Fruit fly (Drosophila melanogaster) whole organism, embryonic: ENCODE measurements around the gene CG9426.

Experiments used
- Asciz ChIP-seq: fragments of 200-800 bp; sonication (Bioruptor generic); optimal IDR thresholded peaks from 2 replicates; lab custom pipeline; 2017; ENCODE audit warnings: missing biosample characterization, mild to moderate bottlenecking, missing genetic modification characterization, missing genetic modification reagents
- CG10462 ChIP-seq: fragments of 200-800 bp; sonication (Bioruptor generic); optimal IDR thresholded peaks from 2 replicates; lab custom pipeline; 2016; ENCODE audit warnings: missing biosample characterization, missing genetic modification characterization
- CG12104 ChIP-seq: fragments of 200-800 bp; sonication (Bioruptor generic); optimal IDR thresholded peaks from 3 replicates; lab custom pipeline; 2016; ENCODE audit warnings: missing biosample characterization, missing genetic modification characterization
- CG14710 ChIP-seq: fragments of 200-800 bp; sonication (Bioruptor generic); optimal IDR thresholded peaks from 3 replicates; lab custom pipeline; 2019; ENCODE audit warnings: missing biosample characterization, mild to moderate bottlenecking, missing genetic modification characterization, moderate library complexity
- CG1529 ChIP-seq: fragments of 200-800 bp; sonication (Bioruptor generic); optimal IDR thresholded peaks from 3 replicates; lab custom pipeline; 2018; ENCODE audit warnings: missing biosample characterization, missing genetic modification characterization
- CG15601 ChIP-seq: fragments of 200-800 bp; sonication (Bioruptor generic); optimal IDR thresholded peaks from 3 replicates; lab custom pipeline; 2019; ENCODE audit warnings: missing biosample characterization, mild to moderate bottlenecking, missing genetic modification characterization, moderate library complexity
- CG16863 ChIP-seq: fragments of 200-800 bp; sonication (Bioruptor generic); optimal IDR thresholded peaks from 3 replicates; lab custom pipeline; 2016; ENCODE audit warnings: missing biosample characterization, missing genetic modification characterization
- CG17186 ChIP-seq: fragments of 200-800 bp; sonication (Bioruptor generic); optimal IDR thresholded peaks from 3 replicates; lab custom pipeline; 2017; ENCODE audit warnings: missing biosample characterization, missing genetic modification reagents, missing genetic modification characterization
- CG17829 ChIP-seq: fragments of 200-800 bp; optimal IDR thresholded peaks from 2 replicates; lab custom pipeline; 2019; ENCODE audit warnings: missing biosample characterization, mild to moderate bottlenecking, missing genetic modification characterization, moderate library complexity
- CG1792 ChIP-seq: fragments of 200-800 bp; sonication (Bioruptor generic); optimal IDR thresholded peaks from 2 replicates; lab custom pipeline; 2016; ENCODE audit warnings: missing biosample characterization, missing genetic modification characterization
- CG31224 ChIP-seq: fragments of 200-800 bp; sonication (Bioruptor generic); IDR thresholded peaks from 2 replicates; pipeline ENCODE4 v1.3.6; 2022; ENCODE audit warnings: missing biosample characterization, missing genetic modification characterization
- CG4360 ChIP-seq: fragments of 200-800 bp; sonication (Bioruptor generic); IDR thresholded peaks from 2 replicates; pipeline ENCODE4 v1.3.6; 2022; ENCODE audit warnings: missing biosample characterization, missing genetic modification characterization
- CG4404 ChIP-seq: fragments of 200-800 bp; sonication (Bioruptor generic); IDR thresholded peaks from 2 replicates; pipeline ENCODE4 v1.3.6; 2022; ENCODE audit warnings: missing biosample characterization, missing genetic modification characterization
- CG6765 ChIP-seq: fragments of 200-800 bp; sonication (Bioruptor generic); optimal IDR thresholded peaks from 3 replicates; lab custom pipeline; 2017; ENCODE audit warnings: missing biosample characterization, mild to moderate bottlenecking, missing genetic modification characterization
- CG8089 ChIP-seq: fragments of 200-800 bp; sonication (Bioruptor generic); optimal IDR thresholded peaks from 3 replicates; lab custom pipeline; 2016; ENCODE audit warnings: missing biosample characterization, missing genetic modification characterization
- CG8359 ChIP-seq: fragments of 200-800 bp; sonication (Bioruptor generic); optimal IDR thresholded peaks from 2 replicates; lab custom pipeline; 2017; ENCODE audit warnings: missing biosample characterization, mild to moderate bottlenecking, missing genetic modification characterization, borderline replicate concordance
- CoRest ChIP-seq: fragments of 200-800 bp; sonication (Bioruptor generic); optimal IDR thresholded peaks from 3 replicates; lab custom pipeline; 2018; ENCODE audit warnings: missing biosample characterization, mild to moderate bottlenecking, missing genetic modification characterization, moderate library complexity
- Fer2 ChIP-seq: fragments of 200-800 bp; sonication (Bioruptor generic); optimal IDR thresholded peaks from 2 replicates; lab custom pipeline; 2018; ENCODE audit warnings: missing biosample characterization, mild to moderate bottlenecking, missing genetic modification characterization, moderate library complexity
- Gug ChIP-seq: fragments of 200-800 bp; sonication (Bioruptor generic); IDR thresholded peaks from 4 replicates; pipeline ENCODE4 v1.3.6; 2022; ENCODE audit warnings: missing biosample characterization, missing genetic modification characterization
- HHEX ChIP-seq: fragments of 200-800 bp; sonication (Bioruptor generic); optimal IDR thresholded peaks from 3 replicates; lab custom pipeline; 2017; ENCODE audit warnings: missing biosample characterization, mild to moderate bottlenecking, missing genetic modification characterization, missing genetic modification reagents
- Hmx ChIP-seq: fragments of 200-800 bp; sonication (Bioruptor generic); optimal IDR thresholded peaks from 2 replicates; lab custom pipeline; 2016; ENCODE audit warnings: missing biosample characterization, missing genetic modification characterization
- Lhr ChIP-seq: fragments of 200-800 bp; sonication (Bioruptor generic); optimal IDR thresholded peaks from 3 replicates; lab custom pipeline; 2017; ENCODE audit warnings: mild to moderate bottlenecking, missing biosample characterization, missing genetic modification reagents, missing genetic modification characterization
- Med ChIP-seq: fragments of 200-800 bp; sonication (Bioruptor generic); peaks from one replicate; lab custom pipeline; 2016; ENCODE audit warnings: missing biosample characterization, missing genetic modification characterization, mild to moderate bottlenecking, inconsistent platforms, moderate library complexity
- Mrtf ChIP-seq: fragments of 200-800 bp; sonication (Bioruptor generic); IDR thresholded peaks from 3 replicates; pipeline ENCODE4 v1.3.6; 2022; ENCODE audit warnings: missing biosample characterization, missing genetic modification characterization
- NC2β ChIP-seq: fragments of 200-800 bp; sonication (Bioruptor generic); optimal IDR thresholded peaks from 2 replicates; lab custom pipeline; 2016; ENCODE audit warnings: missing biosample characterization, missing genetic modification characterization
- Opbp ChIP-seq: fragments of 200-800 bp; sonication (Bioruptor generic); IDR thresholded peaks from 3 replicates; pipeline ENCODE4 v1.3.6; 2022; ENCODE audit warnings: missing biosample characterization, missing genetic modification characterization; ENCODE audit not compliant: partially characterized antibody
- Ptx1 ChIP-seq: fragments of 200-800 bp; sonication (Bioruptor generic); IDR thresholded peaks from 2 replicates; pipeline ENCODE4 v1.3.6; 2022; ENCODE audit warnings: missing biosample characterization, missing genetic modification characterization
- Rfx ChIP-seq: fragments of 200-800 bp; sonication (Bioruptor generic); IDR thresholded peaks from 2 replicates; pipeline ENCODE4 v1.3.6; 2022; ENCODE audit warnings: missing biosample characterization, missing genetic modification characterization
- Sin3A ChIP-seq: fragments of >200 bp; optimal IDR thresholded peaks from 2 replicates; lab custom pipeline; 2018
- Ssrp ChIP-seq: fragments of 200-800 bp; sonication (Bioruptor generic); optimal IDR thresholded peaks from 2 replicates; lab custom pipeline; 2018; ENCODE audit warnings: missing biosample characterization, mild to moderate bottlenecking, missing genetic modification characterization, moderate library complexity
- abd-A ChIP-seq: fragments of 200-800 bp; sonication (Bioruptor generic); optimal IDR thresholded peaks from 3 replicates; lab custom pipeline; 2019; ENCODE audit warnings: missing biosample characterization, mild to moderate bottlenecking, missing genetic modification characterization, moderate library complexity
- bcd ChIP-seq: fragments of 200-800 bp; sonication (Bioruptor generic); optimal IDR thresholded peaks from 2 replicates; lab custom pipeline; 2017; ENCODE audit warnings: missing biosample characterization, mild to moderate bottlenecking, missing genetic modification characterization
- cad ChIP-seq: fragments of >200 bp; optimal IDR thresholded peaks from 2 replicates; lab custom pipeline; 2017; ENCODE audit warnings: missing biosample characterization, missing genetic modification characterization
- cato ChIP-seq: fragments of 200-800 bp; sonication (Bioruptor generic); optimal IDR thresholded peaks from 2 replicates; lab custom pipeline; 2016; ENCODE audit warnings: missing biosample characterization, missing genetic modification characterization, borderline replicate concordance
- caup ChIP-seq: fragments of 200-800 bp; sonication (Bioruptor generic); optimal IDR thresholded peaks from 3 replicates; lab custom pipeline; 2017; ENCODE audit warnings: missing biosample characterization, mild to moderate bottlenecking, missing genetic modification characterization, moderate library complexity; ENCODE audit not compliant: severe bottlenecking
- cwo ChIP-seq: fragments of 200-800 bp; sonication (Bioruptor generic); optimal IDR thresholded peaks from 3 replicates; lab custom pipeline; 2017; ENCODE audit warnings: missing biosample characterization, missing genetic modification characterization, mild to moderate bottlenecking, moderate library complexity, missing genetic modification reagents
- fu2 ChIP-seq: fragments of 200-800 bp; sonication (Bioruptor generic); optimal IDR thresholded peaks from 2 replicates; lab custom pipeline; 2016; ENCODE audit warnings: missing biosample characterization, missing genetic modification characterization
- gro ChIP-seq: fragments of 200-800 bp; sonication (Bioruptor generic); optimal IDR thresholded peaks from 2 replicates; lab custom pipeline; 2016; ENCODE audit warnings: missing biosample characterization, missing genetic modification characterization
- ham ChIP-seq: fragments of 200-800 bp; sonication (Bioruptor generic); IDR thresholded peaks from 2 replicates; pipeline ENCODE4 v1.3.6; 2022; ENCODE audit warnings: missing biosample characterization, missing genetic modification characterization
- org-1 ChIP-seq: fragments of 200-800 bp; sonication (Bioruptor generic); optimal IDR thresholded peaks from 2 replicates; lab custom pipeline; 2017; ENCODE audit warnings: missing biosample characterization, missing genetic modification characterization
- pan ChIP-seq, 4 experiments: fragments of >200 bp in 3 of 4; fragments of 200-800 bp in 1 of 4; sonication (Bioruptor generic) in 1 of 4; optimal IDR thresholded peaks in 3 of 4; IDR thresholded peaks in 1 of 4; 2 replicates each; pipeline versions ENCODE4 v1.3.6 to Lab custom; 2017 to 2022; ENCODE audit warnings: missing biosample characterization in 2 of 4, missing genetic modification characterization in 2 of 4, mixed read lengths in 1 of 4
- pb ChIP-seq: fragments of 200-800 bp; sonication (Bioruptor generic); optimal IDR thresholded peaks from 3 replicates; lab custom pipeline; 2016; ENCODE audit warnings: missing biosample characterization, missing genetic modification characterization
- sc ChIP-seq, 3 experiments: fragments of >200 bp in 2 of 3; fragments of 200-800 bp in 1 of 3; sonication (Bioruptor generic) in 1 of 3; optimal IDR thresholded peaks; 2 replicates in 2 of 3; 3 replicates in 1 of 3; lab custom pipeline; 2017; ENCODE audit warnings: mild to moderate bottlenecking in 1 of 3, missing biosample characterization in 1 of 3, missing genetic modification characterization in 1 of 3, missing genetic modification reagents in 1 of 3
- sens-2 ChIP-seq: fragments of 200-800 bp; sonication (Bioruptor generic); IDR thresholded peaks from 2 replicates; pipeline ENCODE4 v1.3.6; 2022; ENCODE audit warnings: missing biosample characterization, missing genetic modification characterization
- seq ChIP-seq: fragments of 200-800 bp; sonication (Bioruptor generic); IDR thresholded peaks from 2 replicates; pipeline ENCODE4 v1.3.6; 2022; ENCODE audit warnings: missing biosample characterization, missing genetic modification characterization
- sug ChIP-seq: fragments of 200-800 bp; optimal IDR thresholded peaks from 2 replicates; lab custom pipeline; 2019; ENCODE audit warnings: missing biosample characterization, mild to moderate bottlenecking, missing genetic modification characterization, moderate library complexity
- tx ChIP-seq: fragments of 200-800 bp; sonication (Bioruptor generic); optimal IDR thresholded peaks from 2 replicates; lab custom pipeline; 2016; ENCODE audit warnings: missing biosample characterization, missing genetic modification characterization
- vnd ChIP-seq: fragments of 200-800 bp; sonication (Bioruptor generic); IDR thresholded peaks from 3 replicates; pipeline ENCODE4 v1.3.6; 2022; ENCODE audit warnings: missing biosample characterization, missing genetic modification characterization; ENCODE audit not compliant: partially characterized antibody

Gene CG9426

dm6 chr2L:13203437-13204137 lies 16.1 kb downstream of the CG9426 start, which contains the start of gene Pect (continued):
- TF ChIP-seq CG8359 (GFP tag; lab: Kevin White, UChicago) = no peak
- TF ChIP-seq abd-A (tag; lab: Kevin White, UChicago) = no peak
- TF ChIP-seq Ssrp (tag; lab: Kevin White, UChicago) = peak; percentile 46
- peak; percentile 60 for TF ChIP-seq Lhr
- TF ChIP-seq seq (GFP tag; lab: Robert Waterston, UW) = peak; percentile 44; the same call in 1 of the 2 replicates
- TF ChIP-seq CG6765 = peak; percentile 9
- TF ChIP-seq ham (GFP tag; lab: Robert Waterston, UW) = peak; percentile 34; the same call in 1 of the 2 replicates
- TF ChIP-seq CoRest (tag; lab: Kevin White, UChicago) = peak; percentile 58
- no peak for TF ChIP-seq fu2
- TF ChIP-seq CG4360 (GFP tag; lab: Robert Waterston, UW) = no peak
- TF ChIP-seq sens-2 (GFP tag; lab: Robert Waterston, UW) = no peak
- peak; percentile 79 for TF ChIP-seq Med (GFP tag; lab: Kevin White, UChicago)
- TF ChIP-seq NC2β (GFP tag; lab: Kevin White, UChicago) = peak; percentile 4
- no peak for TF ChIP-seq Asciz (GFP tag; lab: Kevin White, UChicago)
- TF ChIP-seq CG17186 (GFP tag; lab: Kevin White, UChicago) = peak; percentile 11
- TF ChIP-seq CG16863 (GFP tag; lab: Kevin White, UChicago) = no peak
- TF ChIP-seq org-1 (GFP tag; lab: Kevin White, UChicago) = no peak
- no peak for TF ChIP-seq CG10462
- peak; percentile 60 for TF ChIP-seq Ptx1 (GFP tag; lab: Robert Waterston, UW)
- TF ChIP-seq CG14710 = peak; percentile 69
- TF ChIP-seq Hmx (GFP tag; lab: Kevin White, UChicago) = no peak
- TF ChIP-seq cwo = peak; percentile 57
- TF ChIP-seq sc (optimal IDR thresholded peaks at IDR 0.05; lab: Kevin White, UChicago) = no peak
- no peak for TF ChIP-seq sc (GFP tag; optimal IDR thresholded peaks at IDR 0.05; lab: Kevin White, UChicago)
- no peak for TF ChIP-seq cato
- TF ChIP-seq tx (GFP tag; lab: Kevin White, UChicago) = no peak
- no peak for TF ChIP-seq CG1529 (GFP tag; lab: Kevin White, UChicago)
- TF ChIP-seq CG4404 (GFP tag; lab: Robert Waterston, UW) = no peak
- peak; percentile 29 for TF ChIP-seq sug (tag; lab: Kevin White, UChicago)
- TF ChIP-seq HHEX (GFP tag; lab: Kevin White, UChicago) = no peak
- TF ChIP-seq CG8089 (GFP tag; lab: Kevin White, UChicago) = no peak
- no peak for TF ChIP-seq CG15601 (tag; lab: Kevin White, UChicago)
- no peak for TF ChIP-seq CG31224 (GFP tag; lab: Robert Waterston, UW)
- TF ChIP-seq CG17829 (tag; lab: Kevin White, UChicago) = peak; percentile 14
- peak; percentile 63; the same call in 2 of the 3 replicates for TF ChIP-seq Opbp
- TF ChIP-seq pb = no peak
- TF ChIP-seq gro (GFP tag; lab: Kevin White, UChicago) = peak; percentile 62
- TF ChIP-seq Fer2 (tag; lab: Kevin White, UChicago) = no peak
- TF ChIP-seq CG1792 (GFP tag; lab: Kevin White, UChicago) = no peak
- no peak for TF ChIP-seq pan (optimal IDR thresholded peaks at IDR 0.05; lab: Kevin White, UChicago)
- peak in 1 of 2 experiments; percentile 4 for TF ChIP-seq pan (GFP tag; optimal IDR thresholded peaks at IDR 0.05 in 1 of 2, IDR thresholded peaks at IDR 0.05 in 1 of 2)
- peak; percentile 19 for TF ChIP-seq Sin3A (lab: Kevin White, UChicago)
- peak; percentile 40; the same call in 1 of the 3 replicates for TF ChIP-seq vnd (GFP tag; lab: Robert Waterston, UW)
- no peak for TF ChIP-seq bcd (GFP tag; lab: Kevin White, UChicago)
- TF ChIP-seq cad (GFP tag; lab: Kevin White, UChicago) = no peak
- no peak for TF ChIP-seq Gug (GFP tag; lab: Robert Waterston, UW)
- TF ChIP-seq Rfx (GFP tag; lab: Robert Waterston, UW) = peak; percentile 27; the same call in 1 of the 2 replicates
- TF ChIP-seq caup = peak; percentile 30
- TF ChIP-seq CG12104 = peak; percentile 8
- TF ChIP-seq Mrtf (GFP tag; lab: Robert Waterston, UW) = no peak
